Worm (Caenorhabditis elegans) whole organism, L4 larva: Measurements from ENCODE around the gene T10B9.14.

Source experiments
- F37D6.2 ChIP-seq: sonication (generic microtip); optimal IDR thresholded peaks from 2 replicates; lab custom pipeline; 2016; ENCODE audit warnings: mild to moderate bottlenecking, missing genetic modification characterization, missing compliant biosample characterization
- F44E2.7 ChIP-seq: fragments of 200-800 bp; sonication (Bioruptor generic); IDR thresholded peaks from 2 replicates; pipeline ENCODE4 v2.1.2; 2022; ENCODE audit warnings: missing genetic modification characterization, missing compliant biosample characterization
- Y105C5A.15 ChIP-seq: fragments of 200-800 bp; sonication (Bioruptor generic); IDR thresholded peaks from 2 replicates; pipeline ENCODE4 v1.3.6; 2022; ENCODE audit warnings: missing genetic modification characterization, missing compliant biosample characterization
- Y75B8A.6 ChIP-seq: fragments of 200-800 bp; sonication (Bioruptor generic); IDR thresholded peaks from 2 replicates; pipeline ENCODE4 v1.3.6; 2022; ENCODE audit warnings: missing genetic modification reagents, missing genetic modification characterization, missing compliant biosample characterization
- ZK546.5 ChIP-seq, 2 experiments: sonication (generic microtip); optimal IDR thresholded peaks; 2 replicates each; lab custom pipeline; 2017; ENCODE audit warnings: missing biosample characterization in 2 of 2, missing genetic modification characterization in 2 of 2
- attf-4 ChIP-seq: sonication (generic microtip); optimal IDR thresholded peaks from 3 replicates; lab custom pipeline; 2017; ENCODE audit warnings: missing biosample characterization, missing genetic modification characterization
- ceh-28 ChIP-seq: fragments of 150-350 bp; optimal IDR thresholded peaks from 2 replicates; lab custom pipeline; 2014; ENCODE audit warnings: missing biosample characterization, missing genetic modification reagents, missing genetic modification characterization
- ceh-32 ChIP-seq: sonication (generic microtip); optimal IDR thresholded peaks from 2 replicates; lab custom pipeline; 2016; ENCODE audit warnings: mild to moderate bottlenecking, missing genetic modification characterization, missing compliant biosample characterization; ENCODE audit not compliant: poor library complexity
- ceh-44 ChIP-seq: fragments of 200-800 bp; sonication (Bioruptor generic); IDR thresholded peaks from 2 replicates; pipeline ENCODE4 v1.3.6; 2022; ENCODE audit warnings: missing genetic modification reagents, missing genetic modification characterization, missing compliant biosample characterization
- cey-2 ChIP-seq: sonication (generic microtip); optimal IDR thresholded peaks from 3 replicates; lab custom pipeline; 2017; ENCODE audit warnings: missing genetic modification characterization, mild to moderate bottlenecking, missing compliant biosample characterization, antibody characterized with exemption, borderline replicate concordance; ENCODE audit not compliant: insufficient read depth
- dmd-6 ChIP-seq: fragments of 200-800 bp; sonication (Bioruptor generic); IDR thresholded peaks from 2 replicates; pipeline ENCODE4 v1.3.6; 2022; ENCODE audit warnings: missing genetic modification reagents, missing genetic modification characterization, missing compliant biosample characterization
- dmd-8 ChIP-seq: fragments of 200-800 bp; sonication (Bioruptor generic); IDR thresholded peaks from 2 replicates; pipeline ENCODE4 v1.3.6; 2022; ENCODE audit warnings: missing genetic modification characterization, missing compliant biosample characterization
- dmd-9 ChIP-seq: fragments of 200-800 bp; sonication (Bioruptor generic); IDR thresholded peaks from 2 replicates; pipeline ENCODE4 v1.3.6; 2022; ENCODE audit warnings: missing genetic modification reagents, missing genetic modification characterization, missing compliant biosample characterization
- dpl-1 ChIP-seq: fragments of 150-350 bp; optimal IDR thresholded peaks from 2 replicates; lab custom pipeline; 2014; ENCODE audit warnings: missing biosample characterization, missing genetic modification reagents, missing genetic modification characterization
- duxl-1 ChIP-seq: sonication (generic microtip); optimal IDR thresholded peaks from 2 replicates; lab custom pipeline; 2016; ENCODE audit warnings: mild to moderate bottlenecking, missing genetic modification characterization, moderate library complexity, missing compliant biosample characterization; ENCODE audit not compliant: poor library complexity
- egl-27 ChIP-seq: sonication (generic microtip); optimal IDR thresholded peaks from 3 replicates; lab custom pipeline; 2017; ENCODE audit warnings: missing biosample characterization, missing genetic modification reagents, missing genetic modification characterization
- hif-1 ChIP-seq, 2 experiments: sonication (generic microtip); optimal IDR thresholded peaks; 2 replicates each; lab custom pipeline; 2016 to 2017; ENCODE audit warnings: missing compliant biosample characterization in 2 of 2, missing genetic modification characterization in 2 of 2, missing genetic modification reagents in 2 of 2, missing genotype in 2 of 2, mild to moderate bottlenecking in 1 of 2
- hlh-11 ChIP-seq: fragments of 200-800 bp; sonication (Bioruptor generic); optimal IDR thresholded peaks from 2 replicates; lab custom pipeline; 2018; ENCODE audit warnings: mild to moderate bottlenecking, missing genetic modification characterization, missing compliant biosample characterization
- hlh-30 ChIP-seq: sonication (generic microtip); optimal IDR thresholded peaks from 2 replicates; lab custom pipeline; 2017; ENCODE audit warnings: antibody characterized with exemption, mild to moderate bottlenecking, missing genetic modification characterization, missing compliant biosample characterization; ENCODE audit not compliant: insufficient read depth
- jun-1 ChIP-seq: fragments of 150-350 bp; optimal IDR thresholded peaks from 2 replicates; lab custom pipeline; 2014; ENCODE audit warnings: missing biosample characterization, missing genetic modification reagents, missing genetic modification characterization
- lim-7 ChIP-seq: fragments of 200-800 bp; sonication (Bioruptor generic); IDR thresholded peaks from 2 replicates; pipeline ENCODE4 v1.3.6; 2022; ENCODE audit warnings: missing genetic modification characterization, missing compliant biosample characterization
- lin-1 ChIP-seq: fragments of 200-800 bp; sonication (Bioruptor generic); IDR thresholded peaks from 2 replicates; pipeline ENCODE4 v1.3.6; 2022; ENCODE audit warnings: missing genetic modification reagents, missing genetic modification characterization, missing compliant biosample characterization
- lin-39 ChIP-seq: fragments of 150-350 bp; optimal IDR thresholded peaks from 2 replicates; lab custom pipeline; 2014; ENCODE audit warnings: missing biosample characterization, missing genetic modification reagents, missing genetic modification characterization
- lir-3 ChIP-seq: sonication (generic microtip); optimal IDR thresholded peaks from 2 replicates; lab custom pipeline; 2016; ENCODE audit warnings: mild to moderate bottlenecking, missing genetic modification characterization, missing compliant biosample characterization
- lsy-2 ChIP-seq, 2 experiments: fragments of 150-350 bp in 1 of 2; sonication (generic microtip) in 1 of 2; optimal IDR thresholded peaks; 2 replicates each; lab custom pipeline; 2014 to 2017; ENCODE audit warnings: missing biosample characterization in 2 of 2, missing genetic modification characterization in 2 of 2
- madf-9 ChIP-seq: fragments of 200-800 bp; sonication (Bioruptor generic); conservative IDR thresholded peaks from 2 replicates; pipeline ENCODE4 v1.3.6; 2022; ENCODE audit warnings: missing genetic modification reagents, missing genetic modification characterization, missing compliant biosample characterization
- mes-2 ChIP-seq: sonication (generic microtip); optimal IDR thresholded peaks from 2 replicates; lab custom pipeline; 2016; ENCODE audit warnings: missing genotype, mild to moderate bottlenecking, missing genetic modification characterization, missing compliant biosample characterization; ENCODE audit not compliant: poor library complexity, severe bottlenecking
- mxl-2 ChIP-seq: fragments of 200-800 bp; sonication (Bioruptor generic); conservative IDR thresholded peaks from 2 replicates; pipeline ENCODE4 v1.3.6; 2022; ENCODE audit warnings: missing genetic modification reagents, missing genetic modification characterization, missing compliant biosample characterization
- mxl-3 ChIP-seq: fragments of 200-800 bp; sonication (Bioruptor generic); optimal IDR thresholded peaks from 2 replicates; lab custom pipeline; 2018; ENCODE audit warnings: mild to moderate bottlenecking, missing genetic modification characterization, missing compliant biosample characterization
- nhr-102 ChIP-seq: sonication (generic microtip); optimal IDR thresholded peaks from 2 replicates; lab custom pipeline; 2016; ENCODE audit warnings: mild to moderate bottlenecking, missing genetic modification characterization, moderate library complexity, missing compliant biosample characterization
- nhr-11 ChIP-seq: fragments of 150-350 bp; optimal IDR thresholded peaks from 2 replicates; lab custom pipeline; 2014; ENCODE audit warnings: missing biosample characterization, missing genetic modification characterization
- nhr-111 ChIP-seq: fragments of 200-800 bp; sonication (Bioruptor generic); optimal IDR thresholded peaks from 2 replicates; lab custom pipeline; 2018; ENCODE audit warnings: mild to moderate bottlenecking, missing genetic modification characterization, missing compliant biosample characterization
- nhr-237 ChIP-seq: sonication (generic microtip); optimal IDR thresholded peaks from 2 replicates; lab custom pipeline; 2017; ENCODE audit warnings: missing biosample characterization, missing genetic modification characterization
- nhr-48 ChIP-seq: sonication (generic microtip); optimal IDR thresholded peaks from 2 replicates; lab custom pipeline; 2016; ENCODE audit warnings: mild to moderate bottlenecking, missing genetic modification characterization, missing compliant biosample characterization
- nhr-6 ChIP-seq: fragments of 150-350 bp; optimal IDR thresholded peaks from 2 replicates; lab custom pipeline; 2014; ENCODE audit warnings: missing biosample characterization, missing genetic modification characterization
- pha-4 ChIP-seq, 2 experiments: fragments of 150-350 bp in 1 of 2; fragments of 200-800 bp in 1 of 2; sonication (Bioruptor generic) in 1 of 2; IDR thresholded peaks in 1 of 2; optimal IDR thresholded peaks in 1 of 2; 2 replicates each; pipeline versions ENCODE4 v1.3.6 to Lab custom; 2014 to 2022; ENCODE audit warnings: missing genetic modification characterization in 2 of 2, missing genetic modification reagents in 2 of 2, missing biosample characterization in 1 of 2, missing compliant biosample characterization in 1 of 2
- rbr-2 ChIP-seq: sonication (generic microtip); optimal IDR thresholded peaks from 2 replicates; lab custom pipeline; 2016; ENCODE audit warnings: missing genotype, missing genetic modification characterization, missing compliant biosample characterization
- saeg-2 ChIP-seq: fragments of 200-800 bp; sonication (Bioruptor generic); IDR thresholded peaks from 2 replicates; pipeline ENCODE4 v1.3.6; 2022; ENCODE audit warnings: missing genetic modification reagents, missing genetic modification characterization, missing compliant biosample characterization
- sdz-12 ChIP-seq: fragments of 200-800 bp; sonication (Bioruptor generic); optimal IDR thresholded peaks from 2 replicates; lab custom pipeline; 2018; ENCODE audit warnings: mild to moderate bottlenecking, missing genetic modification characterization, missing compliant biosample characterization
- set-16 ChIP-seq: fragments of 200-800 bp; sonication (Bioruptor generic); IDR thresholded peaks from 2 replicates; pipeline ENCODE4 v1.3.6; 2022; ENCODE audit warnings: missing genetic modification reagents, missing genetic modification characterization, missing compliant biosample characterization
- skn-1 ChIP-seq: fragments of 150-350 bp; optimal IDR thresholded peaks from 2 replicates; lab custom pipeline; 2014; ENCODE audit warnings: missing biosample characterization, missing genetic modification characterization
- spr-3 ChIP-seq: fragments of 200-800 bp; sonication (Bioruptor generic); optimal IDR thresholded peaks from 2 replicates; lab custom pipeline; 2018; ENCODE audit warnings: mild to moderate bottlenecking, missing genetic modification characterization, missing compliant biosample characterization
- unc-130 ChIP-seq: sonication (generic microtip); optimal IDR thresholded peaks from 2 replicates; lab custom pipeline; 2016; ENCODE audit warnings: missing genetic modification reagents, missing genetic modification characterization, missing compliant biosample characterization
- unc-39 ChIP-seq: sonication (generic microtip); optimal IDR thresholded peaks from 2 replicates; lab custom pipeline; 2017; ENCODE audit warnings: missing biosample characterization, missing genetic modification characterization
- unc-62 ChIP-seq, 3 experiments: fragments of 150-350 bp in 1 of 3; sonication (generic microtip); optimal IDR thresholded peaks in 2 of 3; peaks in 1 of 3; 1 replicate in 1 of 3; 2 replicates in 2 of 3; lab custom pipeline; 2014 to 2017; ENCODE audit warnings: missing biosample characterization in 3 of 3, missing genetic modification characterization in 3 of 3, missing genetic modification reagents in 3 of 3, missing genotype in 1 of 3
- vab-7 ChIP-seq: fragments of 200-800 bp; sonication (Bioruptor generic); IDR thresholded peaks from 2 replicates; pipeline ENCODE4 v1.3.6; 2022; ENCODE audit warnings: missing genetic modification reagents, missing genetic modification characterization, missing compliant biosample characterization
- zag-1 ChIP-seq: fragments of 150-350 bp; optimal IDR thresholded peaks from 2 replicates; lab custom pipeline; 2014; ENCODE audit warnings: missing biosample characterization, missing genetic modification characterization
- zfp-2 ChIP-seq: sonication (generic microtip); optimal IDR thresholded peaks from 2 replicates; lab custom pipeline; 2016; ENCODE audit warnings: mild to moderate bottlenecking, missing genetic modification characterization, missing compliant biosample characterization
- zip-2 ChIP-seq: fragments of 150-350 bp; optimal IDR thresholded peaks from 2 replicates; lab custom pipeline; 2014; ENCODE audit warnings: missing biosample characterization, missing genetic modification characterization

T10B9.14 gene

ce11 chrII:9738820-9739219 lies 43.4 kb downstream of the T10B9.14 start (continued):
- TF ChIP-seq Y105C5A.15 (GFP tag; lab: Robert Waterston, UW) (peak; percentile 53; the same call in 1 of the 2 replicates), F37D6.2 (tag; lab: Kevin White, UChicago) (no peak), lim-7 (peak; percentile 49; the same call in 1 of the 2 replicates), hif-1 (tag; optimal IDR thresholded peaks at IDR 0.05; lab: Kevin White, UChicago) (no peak), ceh-32 (tag; lab: Kevin White, UChicago) (no peak), dmd-8 (GFP tag; lab: Robert Waterston, UW) (no peak), unc-62 (GFP tag; optimal IDR thresholded peaks at IDR 0.05 in 1 of 2; lab: Kevin White, UChicago) (no peak), unc-62 (tag; optimal IDR thresholded peaks at IDR 0.05; lab: Kevin White, UChicago) (no peak), lir-3 (no peak), mxl-2 (GFP tag; lab: Robert Waterston, UW) (0 out of 2 replicates have a peak, but pooled peaks have one; percentile 2), sdz-12 (GFP tag; lab: Kevin White, UChicago) (no peak), mxl-3 (peak; percentile 61), Y75B8A.6 (0 out of 2 replicates have a peak, but pooled peaks have one; percentile 62), nhr-11 (tag; lab: Kevin White, UChicago) (no peak), ceh-28 (no peak), madf-9 (GFP tag; lab: Robert Waterston, UW) (0 out of 2 replicates have a peak, but pooled peaks have one; percentile 21), lin-1 (peak; percentile 83; the same call in 1 of the 2 replicates), hlh-11 (peak; percentile 90), lsy-2 (tag; optimal IDR thresholded peaks at IDR 0.05; lab: Kevin White, UChicago) (peak; percentile 26 to 57), pha-4 (GFP tag; IDR thresholded peaks at IDR 0.05; lab: Robert Waterston, UW) (0 out of 2 replicates have a peak, but pooled peaks have one; percentile 36), pha-4 (tag; optimal IDR thresholded peaks at IDR 0.05; lab: Kevin White, UChicago) (no peak), spr-3 (GFP tag; lab: Kevin White, UChicago) (peak; percentile 38), zfp-2 (no peak), nhr-6 (tag; lab: Kevin White, UChicago) (peak; percentile 25), nhr-48 (tag; lab: Kevin White, UChicago) (peak; percentile 14), ceh-44 (GFP tag; lab: Robert Waterston, UW) (no peak), unc-130 (GFP tag; lab: Kevin White, UChicago) (no peak), hlh-30 (tag; lab: Kevin White, UChicago) (peak; percentile 73), set-16 (GFP tag; lab: Robert Waterston, UW) (peak; percentile 37; the same call in 1 of the 2 replicates), dmd-9 (GFP tag; lab: Robert Waterston, UW) (no peak), dpl-1 (no peak), dmd-6 (GFP tag; lab: Robert Waterston, UW) (peak; percentile 91), skn-1 (tag; lab: Kevin White, UChicago) (no peak), rbr-2 (tag; lab: Kevin White, UChicago) (no peak), vab-7 (GFP tag; lab: Robert Waterston, UW) (no peak), duxl-1 (no peak), cey-2 (tag; lab: Kevin White, UChicago) (no peak), zag-1 (tag; lab: Kevin White, UChicago) (no peak), ZK546.5 (tag; optimal IDR thresholded peaks at IDR 0.05; lab: Kevin White, UChicago) (no peak), nhr-102 (tag; lab: Kevin White, UChicago) (peak; percentile 63), saeg-2 (0 out of 2 replicates have a peak, but pooled peaks have one; percentile 15), egl-27 (tag; lab: Kevin White, UChicago) (no peak), F44E2.7 (no peak), jun-1 (tag; lab: Kevin White, UChicago) (no peak), mes-2 (tag; lab: Kevin White, UChicago) (peak; percentile 5), nhr-111 (GFP tag; lab: Kevin White, UChicago) (no peak), nhr-237 (no peak), zip-2 (tag; lab: Kevin White, UChicago) (no peak), unc-39 (tag; lab: Kevin White, UChicago) (no peak), attf-4 (tag; lab: Kevin White, UChicago) (no peak), lin-39 (tag; lab: Kevin White, UChicago) (no peak)
